Worm (Caenorhabditis elegans): ENCODE measurements around the gene epg-9.

DNA sequence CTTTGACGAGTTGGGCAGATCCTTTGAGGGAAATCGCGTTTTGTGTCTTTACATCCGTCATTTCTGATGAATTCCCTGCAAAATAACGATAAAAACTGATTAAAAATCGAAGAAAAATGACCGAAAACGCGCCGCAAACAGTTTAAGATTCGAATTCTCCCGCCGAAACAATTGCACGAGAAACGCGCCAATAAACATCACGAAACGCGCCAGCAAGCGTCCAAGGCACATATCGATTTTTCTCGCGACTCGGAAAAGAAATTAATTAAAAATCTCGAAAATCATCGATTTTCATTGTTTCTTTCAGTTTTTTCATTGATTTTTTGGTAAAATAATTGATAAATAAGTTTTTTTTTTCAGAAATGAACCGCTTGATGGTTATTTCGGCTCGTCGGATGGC is 40.0 kb downstream of the epg-9 start, which contains the start of the genes mdf-2 and nduv-3:
- TF ChIP-seq ceh-19 (GFP tag; optimal IDR thresholded peaks at IDR 0.05) (no peak), pqm-1 (tag; optimal IDR thresholded peaks at IDR 0.05) (no peak), nfya-1 (tag; optimal IDR thresholded peaks at IDR 0.05) (peak; percentile 49), ceh-9 (tag; optimal IDR thresholded peaks at IDR 0.05) (no peak), npax-4 (tag; optimal IDR thresholded peaks at IDR 0.05) (no peak)

Data from whole organism, late embryonic.